Fruit fly (Drosophila melanogaster) whole organism, embryonic: Measurements from ENCODE around the gene CG33258.
A peak's percentile ranks its signal among the peaks of the same experiment; 100 is the strongest.

Experiments
- Bgb ChIP-seq: fragments of 200-800 bp; sonication (Bioruptor generic); IDR thresholded peaks from 2 replicates; pipeline ENCODE4 v1.3.6; 2022; ENCODE audit warnings: missing biosample characterization, missing genetic modification characterization; ENCODE audit not compliant: partially characterized antibody
- CG10147 ChIP-seq: fragments of 200-800 bp; sonication (Bioruptor generic); optimal IDR thresholded peaks from 2 replicates; lab custom pipeline; 2019; ENCODE audit warnings: missing biosample characterization, mild to moderate bottlenecking, missing genetic modification characterization, moderate library complexity
- CG11560 ChIP-seq: fragments of 200-800 bp; sonication (Bioruptor generic); IDR thresholded peaks from 3 replicates; pipeline ENCODE4 v1.3.6; 2022; ENCODE audit warnings: missing biosample characterization, missing genetic modification characterization
- CG16813 ChIP-seq: fragments of 200-800 bp; sonication (Bioruptor generic); IDR thresholded peaks from 3 replicates; pipeline ENCODE4 v1.3.6; 2022; ENCODE audit warnings: missing biosample characterization, missing genetic modification characterization; ENCODE audit not compliant: partially characterized antibody
- CG16815 ChIP-seq: fragments of 200-800 bp; sonication (Bioruptor generic); optimal IDR thresholded peaks from 3 replicates; lab custom pipeline; 2017; ENCODE audit warnings: missing biosample characterization, mild to moderate bottlenecking, missing genetic modification characterization
- CG17328 ChIP-seq: fragments of 200-800 bp; sonication (Bioruptor generic); IDR thresholded peaks from 2 replicates; pipeline ENCODE4 v1.3.6; 2022; ENCODE audit warnings: missing biosample characterization, missing genetic modification characterization
- CG18476 ChIP-seq: fragments of 200-800 bp; sonication (Bioruptor generic); optimal IDR thresholded peaks from 2 replicates; lab custom pipeline; 2016; ENCODE audit warnings: missing biosample characterization, mild to moderate bottlenecking, missing genetic modification characterization
- CG18599 ChIP-seq: fragments of 200-800 bp; sonication (Bioruptor generic); optimal IDR thresholded peaks from 3 replicates; lab custom pipeline; 2017; ENCODE audit warnings: missing biosample characterization, missing genetic modification characterization, mild to moderate bottlenecking, moderate library complexity, missing genetic modification reagents
- CG4360 ChIP-seq: fragments of 200-800 bp; sonication (Bioruptor generic); IDR thresholded peaks from 2 replicates; pipeline ENCODE4 v1.3.6; 2022; ENCODE audit warnings: missing biosample characterization, missing genetic modification characterization
- CG6791 ChIP-seq: fragments of 200-800 bp; sonication (Bioruptor generic); IDR thresholded peaks from 3 replicates; pipeline ENCODE4 v1.3.6; 2022; ENCODE audit warnings: missing biosample characterization, missing genetic modification characterization; ENCODE audit not compliant: partially characterized antibody
- CG7786 ChIP-seq: fragments of 200-800 bp; sonication (Bioruptor generic); optimal IDR thresholded peaks from 2 replicates; lab custom pipeline; 2016; ENCODE audit warnings: missing biosample characterization, missing genetic modification characterization
- CG8089 ChIP-seq: fragments of 200-800 bp; sonication (Bioruptor generic); optimal IDR thresholded peaks from 3 replicates; lab custom pipeline; 2016; ENCODE audit warnings: missing biosample characterization, missing genetic modification characterization
- CG9437 ChIP-seq: fragments of 200-800 bp; sonication (Bioruptor generic); optimal IDR thresholded peaks from 2 replicates; lab custom pipeline; 2018; ENCODE audit warnings: missing biosample characterization, mild to moderate bottlenecking, missing genetic modification characterization
- D ChIP-seq, 2 experiments: fragments of 200-800 bp in 1 of 2; fragments of >200 bp in 1 of 2; sonication (Bioruptor generic) in 1 of 2; optimal IDR thresholded peaks; 2 replicates in 1 of 2; 3 replicates in 1 of 2; lab custom pipeline; 2017; ENCODE audit warnings: mild to moderate bottlenecking in 1 of 2, missing biosample characterization in 1 of 2, missing genetic modification characterization in 1 of 2, missing genetic modification reagents in 1 of 2
- Deaf1 ChIP-seq: fragments of 200-800 bp; optimal IDR thresholded peaks from 3 replicates; lab custom pipeline; 2019; ENCODE audit warnings: missing biosample characterization, mild to moderate bottlenecking, missing genetic modification characterization, moderate library complexity
- Doc2 ChIP-seq: fragments of 200-800 bp; sonication (Bioruptor generic); IDR thresholded peaks from 2 replicates; pipeline ENCODE4 v1.3.6; 2022; ENCODE audit warnings: missing biosample characterization, missing genetic modification characterization
- Doc3 ChIP-seq: fragments of 200-800 bp; sonication (Bioruptor generic); IDR thresholded peaks from 3 replicates; pipeline ENCODE4 v1.3.6; 2022; ENCODE audit warnings: missing biosample characterization, missing genetic modification characterization; ENCODE audit not compliant: partially characterized antibody
- E2f1 ChIP-seq: fragments of 200-800 bp; sonication (Bioruptor generic); IDR thresholded peaks from 2 replicates; pipeline ENCODE4 v1.3.6; 2022; ENCODE audit warnings: missing biosample characterization, missing genetic modification characterization
- Ets65A ChIP-seq: fragments of 200-800 bp; sonication (Bioruptor generic); peaks from one replicate; lab custom pipeline; 2016; ENCODE audit warnings: missing biosample characterization, missing genetic modification characterization
- H15 ChIP-seq: fragments of 200-800 bp; sonication (Bioruptor generic); IDR thresholded peaks from 3 replicates; pipeline ENCODE4 v1.3.6; 2022; ENCODE audit warnings: missing biosample characterization, missing genetic modification characterization
- HLH4C ChIP-seq: fragments of 200-800 bp; sonication (Bioruptor generic); IDR thresholded peaks from 3 replicates; pipeline ENCODE4 v1.3.6; 2022; ENCODE audit warnings: missing biosample characterization, missing genetic modification characterization; ENCODE audit not compliant: partially characterized antibody
- HLHmδ ChIP-seq: fragments of 200-800 bp; sonication (Bioruptor generic); optimal IDR thresholded peaks from 2 replicates; lab custom pipeline; 2018; ENCODE audit warnings: missing biosample characterization, mild to moderate bottlenecking, missing genetic modification characterization, moderate library complexity
- Mes4 ChIP-seq: fragments of 200-800 bp; sonication (Bioruptor generic); optimal IDR thresholded peaks from 2 replicates; lab custom pipeline; 2016; ENCODE audit warnings: missing biosample characterization, missing genetic modification characterization
- NFAT ChIP-seq: fragments of 200-800 bp; sonication (Bioruptor generic); IDR thresholded peaks from 2 replicates; pipeline ENCODE4 v1.3.6; 2022; ENCODE audit warnings: missing biosample characterization, missing genetic modification characterization
- Ssrp ChIP-seq: fragments of 200-800 bp; sonication (Bioruptor generic); optimal IDR thresholded peaks from 2 replicates; lab custom pipeline; 2018; ENCODE audit warnings: missing biosample characterization, mild to moderate bottlenecking, missing genetic modification characterization, moderate library complexity
- az2 ChIP-seq: fragments of 200-800 bp; sonication (Bioruptor generic); optimal IDR thresholded peaks from 3 replicates; lab custom pipeline; 2016; ENCODE audit warnings: missing biosample characterization, missing genetic modification characterization
- bowl ChIP-seq: fragments of 200-800 bp; sonication (Bioruptor generic); IDR thresholded peaks from 2 replicates; pipeline ENCODE4 v1.3.6; 2022; ENCODE audit warnings: missing biosample characterization, missing genetic modification characterization
- crc ChIP-seq: fragments of 200-800 bp; sonication (Bioruptor generic); optimal IDR thresholded peaks from 2 replicates; lab custom pipeline; 2016; ENCODE audit warnings: missing biosample characterization, missing genetic modification characterization
- croc ChIP-seq: fragments of 200-800 bp; sonication (Bioruptor generic); conservative IDR thresholded peaks from 3 replicates; pipeline ENCODE4 v1.3.6; 2022; ENCODE audit warnings: missing biosample characterization, missing genetic modification characterization
- crp ChIP-seq, 2 experiments: fragments of 200-800 bp; sonication (Bioruptor generic); optimal IDR thresholded peaks; 2 replicates in 1 of 2; 3 replicates in 1 of 2; lab custom pipeline; 2017; ENCODE audit warnings: missing biosample characterization in 2 of 2, missing genetic modification characterization in 2 of 2, mild to moderate bottlenecking in 1 of 2, moderate library complexity in 1 of 2
- cwo ChIP-seq: fragments of 200-800 bp; sonication (Bioruptor generic); optimal IDR thresholded peaks from 3 replicates; lab custom pipeline; 2017; ENCODE audit warnings: missing biosample characterization, missing genetic modification characterization, mild to moderate bottlenecking, moderate library complexity, missing genetic modification reagents
- danr ChIP-seq: fragments of 200-800 bp; sonication (Bioruptor generic); IDR thresholded peaks from 2 replicates; pipeline ENCODE4 v1.3.6; 2022; ENCODE audit warnings: missing biosample characterization, missing genetic modification characterization
- dati ChIP-seq: fragments of 200-800 bp; sonication (Bioruptor generic); IDR thresholded peaks from 2 replicates; pipeline ENCODE4 v1.3.6; 2022; ENCODE audit warnings: missing biosample characterization, missing genetic modification characterization
- en ChIP-seq: fragments of 200-800 bp; sonication (Bioruptor generic); optimal IDR thresholded peaks from 2 replicates; lab custom pipeline; 2016; ENCODE audit warnings: missing biosample characterization, missing genetic modification characterization
- eyg ChIP-seq: fragments of 200-800 bp; sonication (Bioruptor generic); optimal IDR thresholded peaks from 3 replicates; lab custom pipeline; 2016; ENCODE audit warnings: missing biosample characterization, missing genetic modification characterization
- fd64A ChIP-seq: fragments of 200-800 bp; sonication (Bioruptor generic); optimal IDR thresholded peaks from 3 replicates; lab custom pipeline; 2018; ENCODE audit warnings: missing biosample characterization, mild to moderate bottlenecking, missing genetic modification characterization
- kay ChIP-seq: fragments of 200-800 bp; sonication (Bioruptor generic); optimal IDR thresholded peaks from 2 replicates; lab custom pipeline; 2016; ENCODE audit warnings: missing biosample characterization, missing genetic modification characterization
- klu ChIP-seq: fragments of 200-800 bp; sonication (Bioruptor generic); IDR thresholded peaks from 2 replicates; pipeline ENCODE4 v1.3.6; 2022; ENCODE audit warnings: missing biosample characterization, missing genetic modification characterization
- nmo ChIP-seq: fragments of 200-800 bp; sonication (Bioruptor generic); optimal IDR thresholded peaks from 2 replicates; lab custom pipeline; 2018; ENCODE audit warnings: missing biosample characterization, mild to moderate bottlenecking, missing genetic modification characterization, moderate library complexity
- oc ChIP-seq: fragments of 200-800 bp; sonication (Bioruptor generic); optimal IDR thresholded peaks from 2 replicates; lab custom pipeline; 2018; ENCODE audit warnings: missing biosample characterization, mild to moderate bottlenecking, missing genetic modification characterization, moderate library complexity
- otp ChIP-seq: fragments of 200-800 bp; sonication (Bioruptor generic); IDR thresholded peaks from 3 replicates; pipeline ENCODE4, ENCODE4 v1.3.6; 2022; ENCODE audit warnings: missing biosample characterization, missing genetic modification characterization
- sd ChIP-seq: fragments of 200-800 bp; sonication (Bioruptor generic); optimal IDR thresholded peaks from 3 replicates; lab custom pipeline; 2018; ENCODE audit warnings: missing biosample characterization, mild to moderate bottlenecking, missing genetic modification characterization, moderate library complexity
- sisA ChIP-seq: fragments of 200-800 bp; sonication (Bioruptor generic); IDR thresholded peaks from 2 replicates; pipeline ENCODE4 v1.3.6; 2022; ENCODE audit warnings: missing biosample characterization, missing genetic modification characterization
- sna ChIP-seq: fragments of 200-800 bp; sonication (Bioruptor generic); IDR thresholded peaks from 2 replicates; pipeline ENCODE4 v1.3.6; 2022; ENCODE audit warnings: missing biosample characterization, missing genetic modification characterization; ENCODE audit not compliant: partially characterized antibody
- tap ChIP-seq: fragments of 200-800 bp; optimal IDR thresholded peaks from 3 replicates; lab custom pipeline; 2019; ENCODE audit warnings: missing biosample characterization, mild to moderate bottlenecking, missing genetic modification characterization, moderate library complexity
- trh ChIP-seq: fragments of 200-800 bp; sonication (Bioruptor generic); optimal IDR thresholded peaks from 2 replicates; lab custom pipeline; 2016; ENCODE audit warnings: missing biosample characterization, missing genetic modification characterization
- usp ChIP-seq: fragments of >200 bp; optimal IDR thresholded peaks from 2 replicates; lab custom pipeline; 2017; ENCODE audit warnings: missing biosample characterization, missing genetic modification characterization
- vnd ChIP-seq: fragments of 200-800 bp; sonication (Bioruptor generic); IDR thresholded peaks from 3 replicates; pipeline ENCODE4 v1.3.6; 2022; ENCODE audit warnings: missing biosample characterization, missing genetic modification characterization; ENCODE audit not compliant: partially characterized antibody
- zfh2 ChIP-seq: fragments of 200-800 bp; sonication (Bioruptor generic); optimal IDR thresholded peaks from 2 replicates; lab custom pipeline; 2016; ENCODE audit warnings: missing biosample characterization, missing genetic modification characterization

The CG33258 gene

dm6 chr3L:16045831-16046336 lies 36.5 kb upstream of the CG33258 start (continued):
- TF ChIP-seq CG6791 (GFP tag; lab: Robert Waterston, UW): no peak
- peak; percentile 85 for TF ChIP-seq trh
- TF ChIP-seq danr (GFP tag; lab: Robert Waterston, UW): no peak; the same call in none of the 2 replicates
- peak; percentile 62 for TF ChIP-seq kay (GFP tag; lab: Kevin White, UChicago)
- TF ChIP-seq CG11560: peak; percentile 72; the same call in 2 of the 3 replicates
- TF ChIP-seq E2f1 (GFP tag; lab: Robert Waterston, UW): peak; percentile 94
- TF ChIP-seq H15: peak; percentile 86
- no peak for TF ChIP-seq Doc2 (GFP tag; lab: Robert Waterston, UW)
- TF ChIP-seq tap (tag; lab: Kevin White, UChicago): peak; percentile 92
- peak; percentile 85; the same call in 1 of the 2 replicates for TF ChIP-seq bowl
- TF ChIP-seq Doc3: no peak
- peak; percentile 88 for TF ChIP-seq eyg (GFP tag; lab: Kevin White, UChicago)
- TF ChIP-seq usp (GFP tag; lab: Kevin White, UChicago): no peak
- TF ChIP-seq sna (GFP tag; lab: Robert Waterston, UW): no peak
- TF ChIP-seq CG16815 (GFP tag; lab: Kevin White, UChicago): peak; percentile 78
- TF ChIP-seq HLH4C (GFP tag; lab: Robert Waterston, UW): no peak
- peak; percentile 84 for TF ChIP-seq en (GFP tag; lab: Kevin White, UChicago)
- peak; percentile 96 for TF ChIP-seq CG18599
- TF ChIP-seq nmo: peak; percentile 90
- no peak for TF ChIP-seq D (optimal IDR thresholded peaks at IDR 0.05; lab: Kevin White, UChicago)
- peak; percentile 80 for TF ChIP-seq D (GFP tag; optimal IDR thresholded peaks at IDR 0.05; lab: Kevin White, UChicago)
- no peak for TF ChIP-seq vnd (GFP tag; lab: Robert Waterston, UW)
- TF ChIP-seq CG8089 (GFP tag; lab: Kevin White, UChicago): peak; percentile 82
- TF ChIP-seq Ssrp (tag; lab: Kevin White, UChicago): peak; percentile 92
- TF ChIP-seq fd64A: peak; percentile 72
- TF ChIP-seq zfh2 (GFP tag; lab: Kevin White, UChicago): peak; percentile 85
- peak; percentile 80 for TF ChIP-seq sisA (GFP tag; lab: Robert Waterston, UW)
- TF ChIP-seq NFAT (GFP tag; lab: Robert Waterston, UW): peak; percentile 74
- TF ChIP-seq CG7786: peak; percentile 91
- peak; percentile 95 for TF ChIP-seq Ets65A (GFP tag; lab: Kevin White, UChicago)
- TF ChIP-seq CG4360 (GFP tag; lab: Robert Waterston, UW): peak; percentile 72; the same call in 1 of the 2 replicates
- TF ChIP-seq crc (GFP tag; lab: Kevin White, UChicago): peak; percentile 91
- peak; percentile 94 for TF ChIP-seq CG17328 (GFP tag; lab: Robert Waterston, UW)
- peak; percentile 92 for TF ChIP-seq sd (tag; lab: Kevin White, UChicago)
- peak; percentile 94 for TF ChIP-seq oc (tag; lab: Kevin White, UChicago)
- peak; percentile 93 for TF ChIP-seq CG10147
- peak; percentile 79 for TF ChIP-seq dati
- peak; percentile 85 for TF ChIP-seq otp (GFP tag; lab: Robert Waterston, UW)
- peak; percentile 90 for TF ChIP-seq cwo (GFP tag; lab: Kevin White, UChicago)
- peak; percentile 74 for TF ChIP-seq croc (GFP tag; lab: Robert Waterston, UW)
- peak; percentile 78 for TF ChIP-seq klu (GFP tag; lab: Robert Waterston, UW)
- no peak for TF ChIP-seq Bgb (GFP tag; lab: Robert Waterston, UW)
- TF ChIP-seq HLHmδ (GFP tag; lab: Kevin White, UChicago): no peak
- peak; percentile 80 for TF ChIP-seq Mes4
- no peak for TF ChIP-seq Deaf1 (tag; lab: Kevin White, UChicago)
- TF ChIP-seq CG9437 (GFP tag; lab: Kevin White, UChicago): peak; percentile 79
- peak; percentile 93 for TF ChIP-seq CG18476 (GFP tag; lab: Kevin White, UChicago)
- peak; percentile 98 for TF ChIP-seq az2 (GFP tag; lab: Kevin White, UChicago)
- no peak for TF ChIP-seq CG16813 (GFP tag; lab: Robert Waterston, UW)
- TF ChIP-seq crp (GFP tag; optimal IDR thresholded peaks at IDR 0.05; lab: Kevin White, UChicago): peak in 1 of 2 experiments; percentile 44
